Fruit fly (Drosophila melanogaster): ENCODE measurements around the gene tow.

Gene tow

DNA sequence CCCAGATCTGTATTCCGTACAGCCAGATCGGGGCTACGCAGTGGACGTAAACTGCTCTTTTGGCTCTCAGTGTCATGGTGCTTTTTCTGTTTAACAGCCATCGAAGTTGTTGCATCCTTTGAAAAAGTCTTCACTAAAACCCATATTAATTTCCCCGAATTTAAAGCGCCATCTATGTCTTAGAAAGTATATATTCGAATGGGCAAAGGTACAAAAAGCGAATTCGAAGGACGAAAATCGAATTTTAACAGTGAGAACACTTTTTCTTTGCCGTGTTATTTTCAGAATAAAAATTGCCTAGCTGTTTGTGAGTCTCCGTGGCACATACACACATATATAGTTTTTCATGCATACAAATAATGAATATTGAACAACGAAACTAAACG lies 52.7 kb downstream of the tow start:
- TF ChIP-seq CG32121 (GFP tag; IDR thresholded peaks at IDR 0.05) (no peak), CG8159 (tag; optimal IDR thresholded peaks at IDR 0.05) (no peak), Pif1B (GFP tag; optimal IDR thresholded peaks at IDR 0.05) (no peak), CG8301 (tag; optimal IDR thresholded peaks at IDR 0.05) (no peak), Snoo (tag; optimal IDR thresholded peaks at IDR 0.05) (no peak), CG12605 (GFP tag; IDR thresholded peaks at IDR 0.05) (no peak), rn (GFP tag; IDR thresholded peaks at IDR 0.05) (no peak), CG34367 (tag; optimal IDR thresholded peaks at IDR 0.05) (no peak), CG10348 (GFP tag; IDR thresholded peaks at IDR 0.05) (no peak), CG14655 (GFP tag; optimal IDR thresholded peaks at IDR 0.05) (no peak)

DNA sequence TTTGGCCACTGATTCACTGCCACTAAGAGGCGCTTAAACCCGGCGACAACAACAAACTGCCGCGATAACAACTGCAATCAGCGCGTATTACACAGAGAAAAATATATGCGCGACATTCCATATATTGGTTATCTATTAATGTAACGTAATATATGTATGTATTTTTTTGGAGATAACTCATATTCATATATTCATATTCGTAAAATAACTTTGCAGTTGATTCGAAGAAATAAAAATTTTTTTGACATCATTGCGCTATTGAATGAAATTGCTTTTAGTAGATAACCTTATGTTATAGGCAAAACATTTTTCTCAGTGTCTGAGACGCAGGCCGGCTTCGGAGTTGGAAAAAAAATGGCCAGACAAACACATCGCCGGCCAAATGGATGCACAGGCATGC lies 54.3 kb downstream of the tow start:
- TF ChIP-seq CG14655 (GFP tag; optimal IDR thresholded peaks at IDR 0.05) (peak; percentile 59), CG15710 (tag; optimal IDR thresholded peaks at IDR 0.05) (peak; percentile 28), CG4496 (GFP tag; IDR thresholded peaks at IDR 0.05) (peak; percentile 59; the same call in 1 of the 3 replicates), CG32121 (GFP tag; IDR thresholded peaks at IDR 0.05) (peak; percentile 74), CG8159 (tag; optimal IDR thresholded peaks at IDR 0.05) (peak; percentile 56), Ets98B (GFP tag; IDR thresholded peaks at IDR 0.05) (peak; percentile 47; the same call in 1 of the 2 replicates), CG8301 (tag; optimal IDR thresholded peaks at IDR 0.05) (peak; percentile 59), fd96Ca (GFP tag; IDR thresholded peaks at IDR 0.05) (0 out of 3 replicates have a peak, but pooled peaks have one; percentile 34), Pif1B (GFP tag; optimal IDR thresholded peaks at IDR 0.05) (no peak), CG10348 (GFP tag; IDR thresholded peaks at IDR 0.05) (no peak), CG12605 (GFP tag; IDR thresholded peaks at IDR 0.05) (no peak), CG17806 (tag; optimal IDR thresholded peaks at IDR 0.05) (peak; percentile 20), CG13204 (GFP tag; optimal IDR thresholded peaks at IDR 0.05) (no peak), Snoo (tag; optimal IDR thresholded peaks at IDR 0.05) (peak; percentile 3), Pif1A (GFP tag; optimal IDR thresholded peaks at IDR 0.05) (peak; percentile 47), CG9948 (tag; optimal IDR thresholded peaks at IDR 0.05) (peak; percentile 29), CG34367 (tag; optimal IDR thresholded peaks at IDR 0.05) (peak; percentile 6)

DNA sequence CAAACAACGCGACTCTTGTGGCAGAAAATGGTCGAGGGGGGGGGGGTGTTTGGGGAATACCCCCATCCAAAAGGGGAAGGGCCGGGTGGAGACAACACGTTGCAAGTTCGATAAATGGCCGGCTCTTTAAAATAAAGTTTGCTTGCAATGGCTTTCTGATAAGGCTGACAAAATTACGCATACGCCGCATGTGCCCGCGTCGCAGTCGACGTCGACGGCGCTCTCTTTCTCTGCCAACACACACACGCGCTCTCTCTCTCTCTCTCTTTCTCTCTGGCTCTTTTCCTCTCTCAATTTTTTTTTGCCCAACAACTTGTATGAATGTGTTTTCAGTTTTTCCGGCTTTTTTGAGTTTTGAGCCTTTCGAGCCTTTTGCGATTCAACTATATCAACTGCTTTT lies 54.8 kb downstream of the tow start:
- TF ChIP-seq CG34367 (tag; optimal IDR thresholded peaks at IDR 0.05): no peak
- TF ChIP-seq CG12605 (GFP tag; IDR thresholded peaks at IDR 0.05): peak; percentile 68; the same call in 1 of the 2 replicates
- no peak for TF ChIP-seq fd96Ca (GFP tag; IDR thresholded peaks at IDR 0.05)
- no peak for TF ChIP-seq CG10348 (GFP tag; IDR thresholded peaks at IDR 0.05)

DNA sequence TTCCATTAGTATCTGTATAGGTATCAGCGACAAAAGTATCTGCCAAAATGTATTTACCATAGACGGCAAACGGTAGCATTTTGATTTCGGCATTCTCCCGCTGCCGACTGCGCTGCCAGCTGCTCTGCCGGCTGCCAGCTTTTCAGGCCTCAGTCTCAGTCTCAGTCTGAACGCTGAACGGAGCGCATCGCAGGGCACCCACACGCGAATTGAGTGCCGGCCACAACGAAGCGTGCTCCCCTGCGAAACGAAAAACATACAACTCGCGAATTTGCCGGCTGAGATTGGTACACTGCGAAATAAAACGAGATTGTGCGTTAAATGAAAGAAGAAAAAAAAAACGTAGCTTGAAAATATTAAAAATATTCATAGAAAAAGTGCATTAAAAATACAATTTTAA lies 56.0 kb downstream of the tow start, which contains the start of gene Mp:
Gene Mp (plus strand): TSS at position 152 of the 400 bp plus-strand sequence.
- TF ChIP-seq CG12605 (GFP tag; IDR thresholded peaks at IDR 0.05) (peak; percentile 33; the same call in 1 of the 2 replicates), Ets98B (GFP tag; IDR thresholded peaks at IDR 0.05) (0 out of 2 replicates have a peak, but pooled peaks have one; percentile 15), Snoo (tag; optimal IDR thresholded peaks at IDR 0.05) (no peak), CG32121 (GFP tag; IDR thresholded peaks at IDR 0.05) (peak; percentile 16; the same call in 1 of the 2 replicates)

All from whole organism, pupa.